Worm (Caenorhabditis elegans) whole organism, L4/young adult: ENCODE results near the gene madd-2.

Experiments used
- W03F9.2 ChIP-seq: fragments of 150-350 bp; optimal IDR thresholded peaks from 2 replicates; lab custom pipeline; 2014; ENCODE audit warnings: missing biosample characterization, missing genetic modification characterization
- dao-5 ChIP-seq: sonication (generic microtip); optimal IDR thresholded peaks from 2 replicates; lab custom pipeline; 2016; ENCODE audit warnings: missing genotype, missing genetic modification characterization, moderate library complexity, missing compliant biosample characterization
- him-1 ChIP-seq: sonication (generic microtip); optimal IDR thresholded peaks from 2 replicates; lab custom pipeline; 2016; ENCODE audit warnings: missing genotype, missing genetic modification reagents, missing genetic modification characterization, missing compliant biosample characterization

- TF ChIP-seq him-1 (tag; lab: Kevin White, UChicago) (no peak), W03F9.2 (no peak), dao-5 (tag; lab: Kevin White, UChicago) (no peak)
Observed at ce11 chrV:1262036-1262435, 26.8 kb upstream of the madd-2 start.
